Worm (Caenorhabditis elegans): ENCODE results near the gene C14C10.5.

The C14C10.5 gene

ce11 chrV:12640384-12640783 lies 40.4 kb downstream of the C14C10.5 start, which contains the start of gene gpa-8:
gpa-8 (minus strand) TSS chrV:12640484.
- TF ChIP-seq dao-5 (tag; optimal IDR thresholded peaks at IDR 0.05) = no peak
- TF ChIP-seq W03F9.2 (tag; optimal IDR thresholded peaks at IDR 0.05) = no peak
- no peak for TF ChIP-seq him-1 (tag; optimal IDR thresholded peaks at IDR 0.05)

ce11 chrV:12644500-12644899 lies 44.5 kb downstream of the C14C10.5 start, which contains the start of gene F56H9.8:
F56H9.8 (plus strand) TSS chrV:12644800.
- TF ChIP-seq him-1 (tag; optimal IDR thresholded peaks at IDR 0.05) (no peak), dao-5 (tag; optimal IDR thresholded peaks at IDR 0.05) (no peak), W03F9.2 (tag; optimal IDR thresholded peaks at IDR 0.05) (no peak)

ce11 chrV:12649213-12649612 lies 49.2 kb downstream of the C14C10.5 start, which contains the start of gene gpa-9:
gpa-9 (minus strand) TSS chrV:12649313.
- TF ChIP-seq him-1 (tag; optimal IDR thresholded peaks at IDR 0.05) (no peak), W03F9.2 (tag; optimal IDR thresholded peaks at IDR 0.05) (no peak), dao-5 (tag; optimal IDR thresholded peaks at IDR 0.05) (no peak)

- TF ChIP-seq W03F9.2 (tag; optimal IDR thresholded peaks at IDR 0.05) (peak; percentile 50), dao-5 (tag; optimal IDR thresholded peaks at IDR 0.05) (no peak), him-1 (tag; optimal IDR thresholded peaks at IDR 0.05) (no peak)
Measured at ce11 chrV:12649636-12650035, 49.6 kb downstream of the C14C10.5 start, which contains the start of gene lin-25. lin-25 (plus strand) TSS chrV:12649925.

Data from whole organism, L4/young adult.